Fruit fly (Drosophila melanogaster) whole organism, prepupa: ENCODE data around the gene Med.

Source experiments
- CG10669 ChIP-seq: fragments of 200-800 bp; sonication (Bioruptor generic); optimal IDR thresholded peaks from 3 replicates; lab custom pipeline; 2018; ENCODE audit warnings: missing biosample characterization, mild to moderate bottlenecking, missing genetic modification characterization, moderate library complexity
- CG11762 ChIP-seq: fragments of 200-800 bp; sonication (Bioruptor generic); optimal IDR thresholded peaks from 3 replicates; lab custom pipeline; 2016; ENCODE audit warnings: missing biosample characterization, missing genetic modification characterization; ENCODE audit not compliant: insufficient read depth
- CG11902 ChIP-seq: fragments of 200-800 bp; sonication (Bioruptor generic); optimal IDR thresholded peaks from 3 replicates; lab custom pipeline; 2016; ENCODE audit warnings: missing biosample characterization, missing genetic modification characterization
- CG1621 ChIP-seq: fragments of 200-800 bp; sonication (Bioruptor generic); optimal IDR thresholded peaks from 3 replicates; lab custom pipeline; 2018; ENCODE audit warnings: missing biosample characterization, mild to moderate bottlenecking, missing genetic modification characterization
- CG16779 ChIP-seq: fragments of 200-800 bp; sonication (Bioruptor generic); optimal IDR thresholded peaks from 3 replicates; lab custom pipeline; 2017; ENCODE audit warnings: missing biosample characterization, mild to moderate bottlenecking, missing genetic modification characterization
- CG3032 ChIP-seq: fragments of 200-800 bp; optimal IDR thresholded peaks from 2 replicates; lab custom pipeline; 2019; ENCODE audit warnings: missing biosample characterization, mild to moderate bottlenecking, missing genetic modification characterization, moderate library complexity
- CG31627 ChIP-seq: fragments of 200-800 bp; sonication (Bioruptor generic); optimal IDR thresholded peaks from 3 replicates; lab custom pipeline; 2016; ENCODE audit warnings: missing biosample characterization, missing genetic modification characterization
- CG34406 ChIP-seq: fragments of 200-800 bp; sonication (Bioruptor generic); optimal IDR thresholded peaks from 3 replicates; lab custom pipeline; 2016; ENCODE audit warnings: missing biosample characterization, missing genetic modification characterization
- CG4318 ChIP-seq: fragments of 200-800 bp; sonication (Bioruptor generic); optimal IDR thresholded peaks from 3 replicates; lab custom pipeline; 2017; ENCODE audit warnings: missing biosample characterization, mild to moderate bottlenecking, missing genetic modification characterization
- CG6163 ChIP-seq: fragments of 200-800 bp; sonication (Bioruptor generic); IDR thresholded peaks from 3 replicates; pipeline ENCODE4 v1.3.6; 2022; ENCODE audit warnings: missing biosample characterization, missing genetic modification characterization
- CG6276 ChIP-seq: fragments of 200-800 bp; sonication (Bioruptor generic); optimal IDR thresholded peaks from 2 replicates; lab custom pipeline; 2017; ENCODE audit warnings: missing biosample characterization, mild to moderate bottlenecking, missing genetic modification characterization
- CG6792 ChIP-seq: fragments of 200-800 bp; sonication (Bioruptor generic); optimal IDR thresholded peaks from 3 replicates; lab custom pipeline; 2016; ENCODE audit warnings: missing biosample characterization, missing genetic modification characterization
- CG6808 ChIP-seq: fragments of 200-800 bp; sonication (Bioruptor generic); optimal IDR thresholded peaks from 3 replicates; lab custom pipeline; 2017; ENCODE audit warnings: missing biosample characterization, missing genetic modification characterization, mild to moderate bottlenecking, moderate library complexity, missing genetic modification reagents
- CG6854 ChIP-seq: fragments of 200-800 bp; sonication (Bioruptor generic); optimal IDR thresholded peaks from 2 replicates; lab custom pipeline; 2017; ENCODE audit warnings: missing biosample characterization, mild to moderate bottlenecking, missing genetic modification characterization
- CG7368 ChIP-seq: fragments of 200-800 bp; sonication (Bioruptor generic); optimal IDR thresholded peaks from 3 replicates; lab custom pipeline; 2016; ENCODE audit warnings: missing biosample characterization, missing genetic modification characterization
- CG8119 ChIP-seq: fragments of 200-800 bp; sonication (Bioruptor generic); IDR thresholded peaks from 3 replicates; pipeline ENCODE4 v1.3.6; 2022; ENCODE audit warnings: missing biosample characterization, missing genetic modification characterization
- CG8319 ChIP-seq: fragments of 200-800 bp; sonication (Bioruptor generic); optimal IDR thresholded peaks from 3 replicates; lab custom pipeline; 2016; ENCODE audit warnings: missing biosample characterization, missing genetic modification characterization
- CG9139 ChIP-seq: fragments of 200-800 bp; sonication (Bioruptor generic); optimal IDR thresholded peaks from 3 replicates; lab custom pipeline; 2017; ENCODE audit warnings: missing biosample characterization, mild to moderate bottlenecking, missing genetic modification characterization
- Eip75B ChIP-seq: fragments of 200-800 bp; sonication (Bioruptor generic); optimal IDR thresholded peaks from 3 replicates; lab custom pipeline; 2016; ENCODE audit warnings: missing biosample characterization, missing genetic modification characterization
- Eip78C ChIP-seq: fragments of 200-800 bp; sonication (Bioruptor generic); peaks from one replicate; lab custom pipeline; 2016; ENCODE audit warnings: missing biosample characterization, missing genetic modification characterization
- Ets96B ChIP-seq: fragments of 200-800 bp; optimal IDR thresholded peaks from 2 replicates; lab custom pipeline; 2019; ENCODE audit warnings: missing biosample characterization, mild to moderate bottlenecking, missing genetic modification characterization, moderate library complexity
- Gug ChIP-seq: fragments of 200-800 bp; sonication (Bioruptor generic); IDR thresholded peaks from 2 replicates; pipeline ENCODE4 v1.3.6; 2022; ENCODE audit warnings: missing biosample characterization, missing genetic modification characterization
- Hr38 ChIP-seq: sonication (Bioruptor generic); optimal IDR thresholded peaks from 2 replicates; lab custom pipeline; 2016; ENCODE audit warnings: missing biosample characterization, missing genetic modification characterization
- Hr39 ChIP-seq: fragments of 200-800 bp; sonication (Bioruptor generic); optimal IDR thresholded peaks from 2 replicates; lab custom pipeline; 2016; ENCODE audit warnings: missing biosample characterization, missing genetic modification characterization
- Hr4 ChIP-seq: fragments of 200-800 bp; sonication (Bioruptor generic); optimal IDR thresholded peaks from 3 replicates; lab custom pipeline; 2016; ENCODE audit warnings: missing biosample characterization, missing genetic modification characterization
- Lpt ChIP-seq: fragments of 200-800 bp; sonication (Bioruptor generic); optimal IDR thresholded peaks from 3 replicates; lab custom pipeline; 2016; ENCODE audit warnings: missing biosample characterization, missing genetic modification characterization
- Met ChIP-seq: fragments of 200-800 bp; sonication (Bioruptor generic); optimal IDR thresholded peaks from 3 replicates; lab custom pipeline; 2016; ENCODE audit warnings: missing biosample characterization, missing genetic modification characterization
- OdsH ChIP-seq: fragments of 200-800 bp; sonication (Bioruptor generic); optimal IDR thresholded peaks from 3 replicates; lab custom pipeline; 2016; ENCODE audit warnings: missing biosample characterization, missing genetic modification characterization
- Smox ChIP-seq: fragments of 200-800 bp; sonication (Bioruptor generic); optimal IDR thresholded peaks from 3 replicates; lab custom pipeline; 2016; ENCODE audit warnings: missing biosample characterization, missing genetic modification characterization
- Sox102F ChIP-seq: fragments of 200-800 bp; sonication (Bioruptor generic); optimal IDR thresholded peaks from 2 replicates; lab custom pipeline; 2016; ENCODE audit warnings: missing biosample characterization, mild to moderate bottlenecking, missing genetic modification characterization
- Sox14 ChIP-seq: fragments of 200-800 bp; sonication (Bioruptor generic); optimal IDR thresholded peaks from 3 replicates; lab custom pipeline; 2016; ENCODE audit warnings: missing biosample characterization, missing genetic modification characterization
- acj6 ChIP-seq: fragments of 200-800 bp; sonication (Bioruptor generic); optimal IDR thresholded peaks from 3 replicates; lab custom pipeline; 2016; ENCODE audit warnings: missing biosample characterization, missing genetic modification characterization
- cyc ChIP-seq: fragments of 200-800 bp; sonication (Bioruptor generic); optimal IDR thresholded peaks from 3 replicates; lab custom pipeline; 2016; ENCODE audit warnings: missing biosample characterization, missing genetic modification characterization
- dac ChIP-seq: fragments of 200-800 bp; sonication (Bioruptor generic); optimal IDR thresholded peaks from 2 replicates; lab custom pipeline; 2017; ENCODE audit warnings: missing biosample characterization, mild to moderate bottlenecking, missing genetic modification characterization
- dsx ChIP-seq: fragments of 200-800 bp; optimal IDR thresholded peaks from 3 replicates; lab custom pipeline; 2019; ENCODE audit warnings: missing biosample characterization, mild to moderate bottlenecking, missing genetic modification characterization, moderate library complexity; ENCODE audit not compliant: poor library complexity, severe bottlenecking
- eg ChIP-seq: fragments of 200-800 bp; sonication (Bioruptor generic); IDR thresholded peaks from 3 replicates; pipeline ENCODE4 v1.3.6; 2022; ENCODE audit warnings: missing biosample characterization, missing genetic modification characterization
- fd59A ChIP-seq: fragments of 200-800 bp; sonication (Bioruptor generic); optimal IDR thresholded peaks from 2 replicates; lab custom pipeline; 2017; ENCODE audit warnings: missing biosample characterization, mild to moderate bottlenecking, missing genetic modification characterization, missing genetic modification reagents
- fd85E ChIP-seq: fragments of 200-800 bp; sonication (Bioruptor generic); optimal IDR thresholded peaks from 3 replicates; lab custom pipeline; 2016; ENCODE audit warnings: missing biosample characterization, missing genetic modification characterization
- lz ChIP-seq: fragments of 200-800 bp; sonication (Bioruptor generic); optimal IDR thresholded peaks from 3 replicates; lab custom pipeline; 2016; ENCODE audit warnings: missing biosample characterization, missing genetic modification characterization
- net ChIP-seq: fragments of 200-800 bp; sonication (Bioruptor generic); optimal IDR thresholded peaks from 3 replicates; lab custom pipeline; 2016; ENCODE audit warnings: missing biosample characterization, missing genetic modification characterization
- pdm3 ChIP-seq: fragments of 200-800 bp; sonication (Bioruptor generic); optimal IDR thresholded peaks from 3 replicates; lab custom pipeline; 2016; ENCODE audit warnings: missing biosample characterization, missing genetic modification characterization
- salr ChIP-seq, 2 experiments: fragments of 200-800 bp; sonication (Bioruptor generic); optimal IDR thresholded peaks; 3 replicates each; lab custom pipeline; 2016 to 2018; ENCODE audit warnings: missing biosample characterization in 2 of 2, missing genetic modification characterization in 2 of 2, mild to moderate bottlenecking in 1 of 2
- spab ChIP-seq: fragments of 200-800 bp; sonication (Bioruptor generic); optimal IDR thresholded peaks from 2 replicates; lab custom pipeline; 2017; ENCODE audit warnings: missing biosample characterization, mild to moderate bottlenecking, missing genetic modification characterization, missing genetic modification reagents
- ss ChIP-seq, 2 experiments: fragments of 200-800 bp; sonication (Bioruptor generic); optimal IDR thresholded peaks; 2 replicates in 1 of 2; 3 replicates in 1 of 2; lab custom pipeline; 2017 to 2018; ENCODE audit warnings: mild to moderate bottlenecking in 2 of 2, missing biosample characterization in 2 of 2, missing genetic modification characterization in 2 of 2, moderate library complexity in 1 of 2
- svp ChIP-seq: fragments of 200-800 bp; sonication (Bioruptor generic); peaks from one replicate; lab custom pipeline; 2016; ENCODE audit warnings: missing biosample characterization, missing genetic modification characterization
- topi ChIP-seq: fragments of 200-800 bp; sonication (Bioruptor generic); optimal IDR thresholded peaks from 3 replicates; lab custom pipeline; 2016; ENCODE audit warnings: missing biosample characterization, missing genetic modification characterization
- vri ChIP-seq: fragments of 200-800 bp; sonication (Bioruptor generic); optimal IDR thresholded peaks from 3 replicates; lab custom pipeline; 2016; ENCODE audit warnings: missing biosample characterization, mild to moderate bottlenecking, missing genetic modification characterization

Gene Med

DNA sequence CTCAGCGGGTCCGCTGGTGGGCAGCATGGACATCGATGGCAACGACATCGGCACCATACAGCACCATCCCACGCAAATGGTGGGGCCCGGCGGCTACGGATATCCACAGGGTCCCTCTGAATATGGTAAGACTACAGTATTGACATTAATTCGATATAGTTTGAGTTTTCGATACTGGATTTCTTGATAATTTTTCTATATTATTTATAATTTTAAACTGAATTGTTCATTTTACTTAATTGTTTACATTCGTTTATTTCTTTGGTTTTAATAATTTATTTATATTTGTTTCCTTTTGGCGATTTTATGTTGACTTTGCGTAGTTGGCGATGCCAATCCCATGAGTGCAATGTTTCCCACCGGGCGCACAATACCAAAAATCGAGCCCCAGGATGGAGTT is 1.7 kb downstream of the Med start, which contains the start of gene CycG:
Gene CycG, minus strand, starts transcription at position 101 of the 400 bp plus-strand sequence.
- TF ChIP-seq CG6276 (GFP tag; lab: Kevin White, UChicago): no peak
- no peak for TF ChIP-seq Smox (GFP tag; lab: Kevin White, UChicago)
- no peak for TF ChIP-seq net (GFP tag; lab: Kevin White, UChicago)
- TF ChIP-seq OdsH (GFP tag; lab: Kevin White, UChicago): no peak
- TF ChIP-seq Sox102F (GFP tag; lab: Kevin White, UChicago): no peak
- no peak for TF ChIP-seq vri (GFP tag; lab: Kevin White, UChicago)
- no peak for TF ChIP-seq Eip78C
- no peak for TF ChIP-seq lz
- no peak for TF ChIP-seq CG10669 (GFP tag; lab: Kevin White, UChicago)
- TF ChIP-seq Sox14 (GFP tag; lab: Kevin White, UChicago): no peak
- no peak for TF ChIP-seq eg (GFP tag; lab: Robert Waterston, UW)
- no peak for TF ChIP-seq Ets96B (tag; lab: Kevin White, UChicago)
- no peak for TF ChIP-seq svp (GFP tag; lab: Kevin White, UChicago)
- no peak for TF ChIP-seq salr (GFP tag; optimal IDR thresholded peaks at IDR 0.05; lab: Kevin White, UChicago)

DNA sequence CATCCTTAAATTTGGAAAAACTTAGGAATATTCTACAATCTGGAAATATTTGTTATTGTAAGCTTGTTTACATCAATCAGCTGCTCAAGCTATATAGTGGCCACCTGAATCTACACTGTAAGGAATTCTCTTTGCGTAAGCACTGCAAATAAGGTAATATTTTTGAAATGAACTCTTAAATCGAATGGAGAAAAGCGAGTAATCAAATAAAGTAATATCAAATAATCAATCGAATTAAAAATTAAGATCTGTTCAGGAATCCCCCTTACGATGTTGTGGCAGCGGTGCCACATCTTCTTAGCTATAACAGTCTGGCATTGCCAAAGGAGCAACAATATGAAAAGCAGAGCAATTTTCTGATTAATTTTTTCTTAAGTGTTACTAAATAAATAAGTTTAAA is 5.2 kb downstream of the Med start, which contains the start of the genes Mnat9 and CG1792:
Gene Mnat9, minus strand, starts transcription at position 160 of the 400 bp plus-strand sequence.
Gene CG1792, plus strand, starts transcription at position 303 of the 400 bp plus-strand sequence.
- TF ChIP-seq CG6163 (GFP tag; lab: Robert Waterston, UW): peak; percentile 100
- TF ChIP-seq CG3032 (tag; lab: Kevin White, UChicago): peak; percentile 99
- peak; percentile 99 for TF ChIP-seq CG8319
- TF ChIP-seq salr (GFP tag; optimal IDR thresholded peaks at IDR 0.05; lab: Kevin White, UChicago): peak; percentile 98 to 99
- TF ChIP-seq CG6276 (GFP tag; lab: Kevin White, UChicago): peak; percentile 96
- TF ChIP-seq CG6792 (GFP tag; lab: Kevin White, UChicago): peak; percentile 98
- TF ChIP-seq vri (GFP tag; lab: Kevin White, UChicago): peak; percentile 98
- peak; percentile 99 for TF ChIP-seq Ets96B (tag; lab: Kevin White, UChicago)
- peak; percentile 99 for TF ChIP-seq Gug
- peak; percentile 98 for TF ChIP-seq CG1621 (tag; lab: Kevin White, UChicago)
- peak; percentile 99 for TF ChIP-seq CG7368 (GFP tag; lab: Kevin White, UChicago)
- TF ChIP-seq acj6: peak; percentile 99
- TF ChIP-seq Hr4 (GFP tag; lab: Kevin White, UChicago): peak; percentile 99
- TF ChIP-seq Met (GFP tag; lab: Kevin White, UChicago): peak; percentile 99
- TF ChIP-seq Eip75B (GFP tag; lab: Kevin White, UChicago): peak; percentile 99
- peak; percentile 99 for TF ChIP-seq CG11902 (GFP tag; lab: Kevin White, UChicago)
- peak; percentile 99 for TF ChIP-seq Smox (GFP tag; lab: Kevin White, UChicago)
- TF ChIP-seq CG31627 (GFP tag; lab: Kevin White, UChicago): peak; percentile 99
- TF ChIP-seq net (GFP tag; lab: Kevin White, UChicago): peak; percentile 99
- peak; percentile 98 for TF ChIP-seq CG11762 (GFP tag; lab: Kevin White, UChicago)
- TF ChIP-seq CG34406: peak; percentile 99
- TF ChIP-seq fd59A (GFP tag; lab: Kevin White, UChicago): peak; percentile 95
- peak; percentile 99 for TF ChIP-seq Hr39 (GFP tag; lab: Kevin White, UChicago)
- TF ChIP-seq Eip78C: peak; percentile 100
- peak; percentile 91 for TF ChIP-seq CG9139 (GFP tag; lab: Kevin White, UChicago)
- peak; percentile 91 for TF ChIP-seq fd85E (GFP tag; lab: Kevin White, UChicago)
- TF ChIP-seq CG4318 (GFP tag; lab: Kevin White, UChicago): peak; percentile 99
- TF ChIP-seq topi (GFP tag; lab: Kevin White, UChicago): peak; percentile 99
- peak; percentile 98 for TF ChIP-seq dac (GFP tag; lab: Kevin White, UChicago)
- TF ChIP-seq CG8119: peak; percentile 98
- peak; percentile 99 for TF ChIP-seq CG10669 (GFP tag; lab: Kevin White, UChicago)
- TF ChIP-seq OdsH (GFP tag; lab: Kevin White, UChicago): peak; percentile 100
- TF ChIP-seq lz: peak; percentile 99
- peak; percentile 92 for TF ChIP-seq CG6808 (GFP tag; lab: Kevin White, UChicago)
- TF ChIP-seq Sox102F (GFP tag; lab: Kevin White, UChicago): peak; percentile 97
- peak; percentile 96 for TF ChIP-seq Hr38 (GFP tag; lab: Kevin White, UChicago)
- TF ChIP-seq ss (GFP tag; optimal IDR thresholded peaks at IDR 0.05; lab: Kevin White, UChicago): peak; percentile 90 to 95
- TF ChIP-seq cyc (GFP tag; lab: Kevin White, UChicago): peak; percentile 99
- peak; percentile 99 for TF ChIP-seq svp (GFP tag; lab: Kevin White, UChicago)
- TF ChIP-seq Lpt (GFP tag; lab: Kevin White, UChicago): peak; percentile 99
- TF ChIP-seq Sox14 (GFP tag; lab: Kevin White, UChicago): peak; percentile 100
- TF ChIP-seq CG6854 (GFP tag; lab: Kevin White, UChicago): peak; percentile 94
- peak; percentile 100 for TF ChIP-seq pdm3 (GFP tag; lab: Kevin White, UChicago)
- TF ChIP-seq dsx (GFP tag; lab: Kevin White, UChicago): peak; percentile 98
- peak; percentile 92 for TF ChIP-seq CG16779 (tag; lab: Kevin White, UChicago)
- peak; percentile 95 for TF ChIP-seq spab (GFP tag; lab: Kevin White, UChicago)
- peak; percentile 100 for TF ChIP-seq eg (GFP tag; lab: Robert Waterston, UW)
